Fruit fly (Drosophila melanogaster) whole organism, embryonic: Measurements from ENCODE around the gene CG7164.

Experiments
- Adf1 ChIP-seq: fragments of 200-800 bp; sonication (Bioruptor generic); IDR thresholded peaks from 2 replicates; pipeline ENCODE4 v1.3.6; 2022; ENCODE audit warnings: missing biosample characterization, missing genetic modification characterization
- BtbVII ChIP-seq: fragments of 200-800 bp; sonication (Bioruptor generic); optimal IDR thresholded peaks from 3 replicates; lab custom pipeline; 2017; ENCODE audit warnings: missing biosample characterization, mild to moderate bottlenecking, missing genetic modification characterization
- CG10209 ChIP-seq: fragments of 200-800 bp; sonication (Bioruptor generic); optimal IDR thresholded peaks from 3 replicates; lab custom pipeline; 2017; ENCODE audit warnings: missing biosample characterization, mild to moderate bottlenecking, missing genetic modification characterization, missing genetic modification reagents
- CG10274 ChIP-seq: fragments of 200-800 bp; sonication (Bioruptor generic); optimal IDR thresholded peaks from 3 replicates; lab custom pipeline; 2017; ENCODE audit warnings: missing biosample characterization, mild to moderate bottlenecking, missing genetic modification characterization
- CG10431 ChIP-seq: fragments of 200-800 bp; sonication (Bioruptor generic); optimal IDR thresholded peaks from 3 replicates; lab custom pipeline; 2018; ENCODE audit warnings: missing biosample characterization, mild to moderate bottlenecking, missing genetic modification characterization
- CG12299 ChIP-seq: fragments of 200-800 bp; sonication (Bioruptor generic); optimal IDR thresholded peaks from 2 replicates; lab custom pipeline; 2018; ENCODE audit warnings: missing biosample characterization, mild to moderate bottlenecking, missing genetic modification characterization
- CG12391 ChIP-seq: fragments of 200-800 bp; sonication (Bioruptor generic); optimal IDR thresholded peaks from 3 replicates; lab custom pipeline; 2018; ENCODE audit warnings: missing biosample characterization, mild to moderate bottlenecking, missing genetic modification characterization, moderate library complexity
- CG12659 ChIP-seq: fragments of 200-800 bp; sonication (Bioruptor generic); optimal IDR thresholded peaks from 3 replicates; lab custom pipeline; 2017; ENCODE audit warnings: mild to moderate bottlenecking, missing biosample characterization, missing genetic modification reagents, missing genetic modification characterization
- CG12769 ChIP-seq: fragments of 200-800 bp; sonication (Bioruptor generic); optimal IDR thresholded peaks from 2 replicates; lab custom pipeline; 2019; ENCODE audit warnings: missing biosample characterization, mild to moderate bottlenecking, missing genetic modification characterization, moderate library complexity
- CG13296 ChIP-seq: fragments of 200-800 bp; sonication (Bioruptor generic); optimal IDR thresholded peaks from 3 replicates; lab custom pipeline; 2018; ENCODE audit warnings: missing biosample characterization, mild to moderate bottlenecking, missing genetic modification characterization
- CG15011 ChIP-seq: fragments of 200-800 bp; sonication (Bioruptor generic); optimal IDR thresholded peaks from 3 replicates; lab custom pipeline; 2018; ENCODE audit warnings: missing biosample characterization, mild to moderate bottlenecking, missing genetic modification characterization
- CG16779 ChIP-seq: fragments of 200-800 bp; sonication (Bioruptor generic); IDR thresholded peaks from 2 replicates; pipeline ENCODE4 v1.3.6; 2022; ENCODE audit warnings: missing biosample characterization, missing genetic modification characterization
- CG16813 ChIP-seq: fragments of 200-800 bp; sonication (Bioruptor generic); IDR thresholded peaks from 3 replicates; pipeline ENCODE4 v1.3.6; 2022; ENCODE audit warnings: missing biosample characterization, missing genetic modification characterization; ENCODE audit not compliant: partially characterized antibody
- CG17186 ChIP-seq: fragments of 200-800 bp; sonication (Bioruptor generic); optimal IDR thresholded peaks from 3 replicates; lab custom pipeline; 2017; ENCODE audit warnings: missing biosample characterization, missing genetic modification reagents, missing genetic modification characterization
- CG2120 ChIP-seq: fragments of 200-800 bp; sonication (Bioruptor generic); optimal IDR thresholded peaks from 3 replicates; lab custom pipeline; 2016; ENCODE audit warnings: missing biosample characterization, missing genetic modification characterization
- CG30020 ChIP-seq: fragments of 200-800 bp; optimal IDR thresholded peaks from 2 replicates; lab custom pipeline; 2019; ENCODE audit warnings: missing biosample characterization, mild to moderate bottlenecking, missing genetic modification characterization, moderate library complexity
- CG30403 ChIP-seq: fragments of 200-800 bp; sonication (Bioruptor generic); optimal IDR thresholded peaks from 3 replicates; lab custom pipeline; 2016; ENCODE audit warnings: missing biosample characterization, missing genetic modification characterization
- CG31365 ChIP-seq: fragments of 200-800 bp; sonication (Bioruptor generic); optimal IDR thresholded peaks from 2 replicates; lab custom pipeline; 2018; ENCODE audit warnings: missing biosample characterization, mild to moderate bottlenecking, missing genetic modification characterization
- CG31388 ChIP-seq: fragments of 200-800 bp; sonication (Bioruptor generic); optimal IDR thresholded peaks from 2 replicates; lab custom pipeline; 2016; ENCODE audit warnings: missing biosample characterization, missing genetic modification characterization
- CG3726 ChIP-seq: fragments of 200-800 bp; sonication (Bioruptor generic); IDR thresholded peaks from 3 replicates; pipeline ENCODE4, ENCODE4 v1.3.6; 2022; ENCODE audit warnings: missing biosample characterization, missing genetic modification characterization
- CG4404 ChIP-seq: fragments of 200-800 bp; sonication (Bioruptor generic); IDR thresholded peaks from 2 replicates; pipeline ENCODE4 v1.3.6; 2022; ENCODE audit warnings: missing biosample characterization, missing genetic modification characterization
- CG4707 ChIP-seq: fragments of 200-800 bp; sonication (Bioruptor generic); optimal IDR thresholded peaks from 2 replicates; lab custom pipeline; 2018; ENCODE audit warnings: missing biosample characterization, mild to moderate bottlenecking, missing genetic modification characterization, moderate library complexity
- CG8290 ChIP-seq, 3 experiments: fragments of 200-800 bp; sonication (Bioruptor generic); optimal IDR thresholded peaks; 2 replicates each; lab custom pipeline; 2016 to 2019; ENCODE audit warnings: missing biosample characterization in 3 of 3, missing genetic modification characterization in 3 of 3, mild to moderate bottlenecking in 2 of 3, moderate library complexity in 1 of 3
- CTCF ChIP-seq: fragments of 200-800 bp; sonication (Bioruptor generic); optimal IDR thresholded peaks from 2 replicates; lab custom pipeline; 2017; ENCODE audit warnings: missing biosample characterization, mild to moderate bottlenecking, missing genetic modification characterization, moderate library complexity
- Deaf1 ChIP-seq: fragments of 200-800 bp; optimal IDR thresholded peaks from 3 replicates; lab custom pipeline; 2019; ENCODE audit warnings: missing biosample characterization, mild to moderate bottlenecking, missing genetic modification characterization, moderate library complexity
- Dip2 ChIP-seq: fragments of 200-800 bp; sonication (Bioruptor generic); IDR thresholded peaks from 2 replicates; pipeline ENCODE4 v1.3.6; 2022; ENCODE audit warnings: missing biosample characterization, missing genetic modification characterization
- E2f1 ChIP-seq: fragments of 200-800 bp; sonication (Bioruptor generic); IDR thresholded peaks from 2 replicates; pipeline ENCODE4 v1.3.6; 2022; ENCODE audit warnings: missing biosample characterization, missing genetic modification characterization
- H2.0 ChIP-seq: fragments of 200-800 bp; sonication (Bioruptor generic); IDR thresholded peaks from 2 replicates; pipeline ENCODE4 v1.3.6; 2022; ENCODE audit warnings: missing biosample characterization, missing genetic modification characterization
- MESR4 ChIP-seq: fragments of 200-800 bp; sonication (Bioruptor generic); optimal IDR thresholded peaks from 2 replicates; lab custom pipeline; 2018; ENCODE audit warnings: missing biosample characterization, mild to moderate bottlenecking, missing genetic modification characterization, moderate library complexity
- MTF-1 ChIP-seq: fragments of 200-800 bp; sonication (Bioruptor generic); optimal IDR thresholded peaks from 2 replicates; lab custom pipeline; 2018; ENCODE audit warnings: missing biosample characterization, mild to moderate bottlenecking, missing genetic modification characterization, borderline replicate concordance
- Nf-YA ChIP-seq: fragments of 200-800 bp; sonication (Bioruptor generic); IDR thresholded peaks from 2 replicates; pipeline ENCODE4 v1.3.6; 2022; ENCODE audit warnings: missing biosample characterization, missing genetic modification characterization
- Optix ChIP-seq: fragments of 200-800 bp; sonication (Bioruptor generic); IDR thresholded peaks from 3 replicates; pipeline ENCODE4 v1.3.6; 2022; ENCODE audit warnings: missing biosample characterization, missing genetic modification characterization
- Rx ChIP-seq: fragments of 200-800 bp; sonication (Bioruptor generic); IDR thresholded peaks from 2 replicates; pipeline ENCODE4 v1.3.6; 2022; ENCODE audit warnings: missing biosample characterization, missing genetic modification characterization
- Sin3A ChIP-seq: fragments of >200 bp; optimal IDR thresholded peaks from 2 replicates; lab custom pipeline; 2018
- Six4 ChIP-seq: fragments of 200-800 bp; sonication (Bioruptor generic); optimal IDR thresholded peaks from 2 replicates; lab custom pipeline; 2016; ENCODE audit warnings: missing biosample characterization, missing genetic modification characterization
- ab ChIP-seq: fragments of 200-800 bp; sonication (Bioruptor generic); optimal IDR thresholded peaks from 2 replicates; lab custom pipeline; 2016; ENCODE audit warnings: missing biosample characterization, missing genetic modification characterization
- da ChIP-seq: fragments of 200-800 bp; sonication (Bioruptor generic); optimal IDR thresholded peaks from 2 replicates; lab custom pipeline; 2016; ENCODE audit warnings: missing biosample characterization, missing genetic modification characterization
- lilli ChIP-seq: fragments of 200-800 bp; sonication (Bioruptor generic); optimal IDR thresholded peaks from 3 replicates; lab custom pipeline; 2016; ENCODE audit warnings: missing biosample characterization, missing genetic modification characterization
- lov ChIP-seq, 2 experiments: fragments of 200-800 bp in 1 of 2; fragments of >200 bp in 1 of 2; sonication (Bioruptor generic) in 1 of 2; IDR thresholded peaks in 1 of 2; optimal IDR thresholded peaks in 1 of 2; 2 replicates in 1 of 2; 3 replicates in 1 of 2; pipeline versions ENCODE4 v1.3.6 to Lab custom; 2017 to 2022; ENCODE audit warnings: missing biosample characterization in 1 of 2, missing genetic modification characterization in 1 of 2
- luna ChIP-seq: fragments of 200-800 bp; sonication (Bioruptor generic); optimal IDR thresholded peaks from 2 replicates; lab custom pipeline; 2016; ENCODE audit warnings: missing biosample characterization, missing genetic modification characterization
- pan ChIP-seq, 4 experiments: fragments of >200 bp in 3 of 4; fragments of 200-800 bp in 1 of 4; sonication (Bioruptor generic) in 1 of 4; optimal IDR thresholded peaks in 3 of 4; IDR thresholded peaks in 1 of 4; 2 replicates each; pipeline versions ENCODE4 v1.3.6 to Lab custom; 2017 to 2022; ENCODE audit warnings: missing biosample characterization in 2 of 4, missing genetic modification characterization in 2 of 4, mixed read lengths in 1 of 4
- pum ChIP-seq: fragments of 200-800 bp; sonication (Bioruptor generic); optimal IDR thresholded peaks from 2 replicates; lab custom pipeline; 2016; ENCODE audit warnings: missing biosample characterization, missing genetic modification characterization
- salm ChIP-seq: fragments of 200-800 bp; sonication (Bioruptor generic); optimal IDR thresholded peaks from 2 replicates; lab custom pipeline; 2018; ENCODE audit warnings: missing biosample characterization, mild to moderate bottlenecking, missing genetic modification characterization
- so ChIP-seq: fragments of 200-800 bp; sonication (Bioruptor generic); IDR thresholded peaks from 3 replicates; pipeline ENCODE4 v1.3.6; 2022; ENCODE audit warnings: missing biosample characterization, missing genetic modification characterization
- stc ChIP-seq: fragments of 200-800 bp; sonication (Bioruptor generic); IDR thresholded peaks from 2 replicates; pipeline ENCODE4 v1.3.6; 2022; ENCODE audit warnings: missing biosample characterization, missing genetic modification characterization
- tin ChIP-seq: fragments of 200-800 bp; sonication (Bioruptor generic); optimal IDR thresholded peaks from 3 replicates; lab custom pipeline; 2016; ENCODE audit warnings: missing biosample characterization, missing genetic modification characterization
- trem ChIP-seq: fragments of 200-800 bp; optimal IDR thresholded peaks from 3 replicates; lab custom pipeline; 2019; ENCODE audit warnings: missing biosample characterization, mild to moderate bottlenecking, missing genetic modification characterization, moderate library complexity
- tx ChIP-seq: fragments of 200-800 bp; sonication (Bioruptor generic); optimal IDR thresholded peaks from 2 replicates; lab custom pipeline; 2016; ENCODE audit warnings: missing biosample characterization, missing genetic modification characterization
- wor ChIP-seq: fragments of 200-800 bp; sonication (Bioruptor generic); IDR thresholded peaks from 2 replicates; pipeline ENCODE4 v1.3.6; 2022; ENCODE audit warnings: missing biosample characterization, missing genetic modification characterization

CG7164 gene

DNA sequence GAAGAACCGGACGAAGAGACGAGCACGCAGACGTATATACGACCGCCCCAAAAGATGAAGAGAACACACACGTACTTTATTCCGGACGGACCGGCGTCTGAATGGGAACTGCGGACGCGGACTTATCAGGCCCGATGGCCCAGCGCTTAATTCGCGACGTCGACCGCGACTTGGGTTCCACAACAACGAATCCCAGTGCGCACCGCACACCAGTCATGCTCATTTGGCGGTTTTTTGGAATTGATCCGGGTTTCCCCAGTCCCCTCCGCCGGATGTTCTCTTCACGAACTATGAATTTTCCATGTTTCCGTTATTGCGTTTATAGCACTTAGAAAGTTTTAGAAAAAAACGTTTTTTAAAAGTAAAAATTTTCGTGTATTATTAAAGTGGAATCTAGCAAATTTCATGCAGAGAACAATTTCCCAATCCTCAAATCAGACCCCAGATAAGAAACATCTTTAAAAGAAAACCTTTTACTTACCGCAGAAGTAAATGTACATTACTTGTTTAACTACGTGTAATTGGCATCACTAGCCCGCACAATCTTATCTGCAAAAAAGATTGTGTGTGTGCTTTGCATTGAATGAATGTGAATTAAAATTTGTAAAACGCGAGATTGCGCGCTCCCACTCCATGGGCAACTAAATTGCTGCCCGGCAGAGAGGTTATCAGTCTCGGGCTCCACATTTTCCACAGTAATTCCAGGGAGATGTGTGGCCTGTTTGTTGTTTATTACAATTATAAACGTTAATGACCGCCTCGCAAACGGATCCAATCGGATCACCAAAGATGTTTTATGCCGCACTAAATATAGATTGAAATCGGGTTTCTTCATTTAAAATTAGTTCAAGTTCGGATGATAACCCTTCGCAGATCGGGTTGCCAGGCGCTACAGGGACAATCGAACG is 9.4 kb downstream of the CG7164 start, which contains the start of gene CG7149 (continued):
- TF ChIP-seq salm (tag; lab: Kevin White, UChicago) (no peak), CG12769 (tag; lab: Kevin White, UChicago) (peak; percentile 62), CG4404 (no peak), CG10431 (GFP tag; lab: Kevin White, UChicago) (no peak), CG10274 (GFP tag; lab: Kevin White, UChicago) (no peak), CG2120 (peak; percentile 53), ab (GFP tag; lab: Kevin White, UChicago) (no peak), E2f1 (GFP tag; lab: Robert Waterston, UW) (no peak), CG10209 (GFP tag; lab: Kevin White, UChicago) (no peak), Sin3A (lab: Kevin White, UChicago) (no peak), Optix (GFP tag; lab: Robert Waterston, UW) (no peak), da (no peak), CG30403 (GFP tag; lab: Kevin White, UChicago) (peak; percentile 33), CG13296 (no peak), CG12659 (GFP tag; lab: Kevin White, UChicago) (peak; percentile 18), CG16813 (GFP tag; lab: Robert Waterston, UW) (no peak), CG16779 (GFP tag; lab: Robert Waterston, UW) (0 out of 2 replicates have a peak, but pooled peaks have one; percentile 27), BtbVII (GFP tag; lab: Kevin White, UChicago) (peak; percentile 35), CG12391 (tag; lab: Kevin White, UChicago) (no peak), lov (optimal IDR thresholded peaks at IDR 0.05; lab: Kevin White, UChicago) (no peak), lov (GFP tag; IDR thresholded peaks at IDR 0.05; lab: Robert Waterston, UW) (0 out of 3 replicates have a peak, but pooled peaks have one; percentile 9), trem (tag; lab: Kevin White, UChicago) (no peak), CG31365 (tag; lab: Kevin White, UChicago) (no peak), CG12299 (tag; lab: Kevin White, UChicago) (no peak), tin (GFP tag; lab: Kevin White, UChicago) (no peak), CG4707 (GFP tag; lab: Kevin White, UChicago) (no peak), CG31388 (GFP tag; lab: Kevin White, UChicago) (no peak), lilli (GFP tag; lab: Kevin White, UChicago) (peak; percentile 44), CG3726 (GFP tag; lab: Robert Waterston, UW) (no peak), stc (no peak), pum (GFP tag; lab: Kevin White, UChicago) (no peak), Adf1 (GFP tag; lab: Robert Waterston, UW) (peak; percentile 94), CG17186 (GFP tag; lab: Kevin White, UChicago) (no peak), Six4 (GFP tag; lab: Kevin White, UChicago) (no peak), MTF-1 (no peak), tx (GFP tag; lab: Kevin White, UChicago) (no peak), so (GFP tag; lab: Robert Waterston, UW) (no peak), Dip2 (GFP tag; lab: Robert Waterston, UW) (no peak), Deaf1 (peak; percentile 88), CG8290 (GFP tag; optimal IDR thresholded peaks at IDR 0.05; lab: Kevin White, UChicago) (no peak), CG8290 (tag; optimal IDR thresholded peaks at IDR 0.05; lab: Kevin White, UChicago) (peak in 1 of 2 experiments; percentile 68), CG15011 (no peak), Nf-YA (GFP tag; lab: Robert Waterston, UW) (no peak), luna (GFP tag; lab: Kevin White, UChicago) (no peak), pan (optimal IDR thresholded peaks at IDR 0.05; lab: Kevin White, UChicago) (no peak), pan (GFP tag; optimal IDR thresholded peaks at IDR 0.05 in 1 of 2, IDR thresholded peaks at IDR 0.05 in 1 of 2) (no peak), Rx (GFP tag; lab: Robert Waterston, UW) (no peak), wor (GFP tag; lab: Robert Waterston, UW) (no peak), MESR4 (no peak), CG30020 (tag; lab: Kevin White, UChicago) (no peak), CTCF (no peak), H2.0 (no peak)
